Worm (Caenorhabditis elegans) whole organism, young adult: ENCODE data around the gene bgnt-1.1.

Experiments used
- K12H6.12 ChIP-seq: fragments of 200-800 bp; sonication (Bioruptor generic); optimal IDR thresholded peaks from 2 replicates; lab custom pipeline; 2018; ENCODE audit warnings: mild to moderate bottlenecking, missing genetic modification characterization, missing compliant biosample characterization
- Y53G8AR.9 ChIP-seq: fragments of 200-800 bp; sonication (Bioruptor generic); conservative IDR thresholded peaks from 2 replicates; pipeline ENCODE4 v1.3.6; 2022; ENCODE audit warnings: missing genetic modification reagents, missing genetic modification characterization, missing compliant biosample characterization
- tbx-9 ChIP-seq: sonication (generic microtip); optimal IDR thresholded peaks from 2 replicates; lab custom pipeline; 2016; ENCODE audit warnings: borderline replicate concordance, missing genetic modification characterization, inconsistent platforms, missing compliant biosample characterization
- ztf-28 ChIP-seq: fragments of 200-800 bp; sonication (Bioruptor generic); IDR thresholded peaks from 2 replicates; pipeline ENCODE4 v1.3.6; 2022; ENCODE audit warnings: missing genetic modification reagents, missing genetic modification characterization, missing compliant biosample characterization

DNA sequence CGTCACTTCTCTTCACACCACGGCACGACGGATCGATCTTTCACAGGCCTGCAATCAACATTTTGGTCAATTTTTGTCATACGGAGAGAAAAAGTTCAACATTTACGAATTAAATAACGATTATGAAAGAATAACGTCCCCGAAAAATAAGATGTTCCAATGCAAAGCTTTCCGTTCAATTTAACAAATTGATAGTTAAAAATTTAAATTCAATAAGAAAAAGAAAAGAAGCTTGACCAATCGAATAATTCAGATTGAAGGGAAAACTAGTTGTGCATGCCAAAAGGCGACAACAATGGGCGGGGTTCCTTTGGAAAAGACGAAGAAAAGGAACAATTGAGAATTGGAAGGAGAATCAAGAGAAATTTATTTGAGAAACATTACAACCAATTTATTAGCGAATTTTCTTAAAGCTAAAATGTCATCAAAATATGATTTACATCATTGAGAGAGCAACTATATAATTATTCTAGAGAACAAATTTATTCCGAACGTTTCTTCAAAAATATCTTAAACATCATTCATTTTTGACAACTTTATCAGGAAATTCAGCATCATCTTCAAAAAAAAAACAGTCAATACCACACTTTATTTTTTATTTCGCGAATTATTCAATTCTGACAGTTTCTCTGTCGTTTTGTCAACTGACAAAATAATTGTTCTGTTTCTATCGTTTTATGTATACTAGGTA is 29.1 kb downstream of the bgnt-1.1 start, which contains the start of gene tax-6:
- TF ChIP-seq K12H6.12 (tag; lab: Kevin White, UChicago) (no peak), ztf-28 (no peak), tbx-9 (no peak), Y53G8AR.9 (GFP tag; lab: Robert Waterston, UW) (no peak)
